Fruit fly (Drosophila melanogaster) whole organism, prepupa: ENCODE results near the gene moody.

Experiments used
- Blimp-1 ChIP-seq: fragments of 200-800 bp; sonication (Bioruptor generic); optimal IDR thresholded peaks from 3 replicates; lab custom pipeline; 2017; ENCODE audit warnings: missing biosample characterization, missing genetic modification characterization, mild to moderate bottlenecking, moderate library complexity, missing genetic modification reagents
- CG10631 ChIP-seq: fragments of 200-800 bp; sonication (Bioruptor generic); optimal IDR thresholded peaks from 2 replicates; lab custom pipeline; 2016; ENCODE audit warnings: missing biosample characterization, missing genetic modification characterization
- CG10669 ChIP-seq: fragments of 200-800 bp; sonication (Bioruptor generic); optimal IDR thresholded peaks from 3 replicates; lab custom pipeline; 2018; ENCODE audit warnings: missing biosample characterization, mild to moderate bottlenecking, missing genetic modification characterization, moderate library complexity
- CG11762 ChIP-seq: fragments of 200-800 bp; sonication (Bioruptor generic); optimal IDR thresholded peaks from 3 replicates; lab custom pipeline; 2016; ENCODE audit warnings: missing biosample characterization, missing genetic modification characterization; ENCODE audit not compliant: insufficient read depth
- CG11902 ChIP-seq: fragments of 200-800 bp; sonication (Bioruptor generic); optimal IDR thresholded peaks from 3 replicates; lab custom pipeline; 2016; ENCODE audit warnings: missing biosample characterization, missing genetic modification characterization
- CG15336 ChIP-seq: fragments of 200-800 bp; sonication (Bioruptor generic); IDR thresholded peaks from 2 replicates; pipeline ENCODE4 v1.3.6; 2022; ENCODE audit warnings: missing biosample characterization, missing genetic modification characterization
- CG1621 ChIP-seq: fragments of 200-800 bp; sonication (Bioruptor generic); optimal IDR thresholded peaks from 3 replicates; lab custom pipeline; 2018; ENCODE audit warnings: missing biosample characterization, mild to moderate bottlenecking, missing genetic modification characterization
- CG16779 ChIP-seq: fragments of 200-800 bp; sonication (Bioruptor generic); optimal IDR thresholded peaks from 3 replicates; lab custom pipeline; 2017; ENCODE audit warnings: missing biosample characterization, mild to moderate bottlenecking, missing genetic modification characterization
- CG3032 ChIP-seq: fragments of 200-800 bp; optimal IDR thresholded peaks from 2 replicates; lab custom pipeline; 2019; ENCODE audit warnings: missing biosample characterization, mild to moderate bottlenecking, missing genetic modification characterization, moderate library complexity
- CG31627 ChIP-seq: fragments of 200-800 bp; sonication (Bioruptor generic); optimal IDR thresholded peaks from 3 replicates; lab custom pipeline; 2016; ENCODE audit warnings: missing biosample characterization, missing genetic modification characterization
- CG32006 ChIP-seq: fragments of 200-800 bp; sonication (Bioruptor generic); optimal IDR thresholded peaks from 3 replicates; lab custom pipeline; 2017; ENCODE audit warnings: missing biosample characterization, mild to moderate bottlenecking, missing genetic modification characterization
- CG34406 ChIP-seq: fragments of 200-800 bp; sonication (Bioruptor generic); optimal IDR thresholded peaks from 3 replicates; lab custom pipeline; 2016; ENCODE audit warnings: missing biosample characterization, missing genetic modification characterization
- CG3919 ChIP-seq: fragments of 200-800 bp; sonication (Bioruptor generic); optimal IDR thresholded peaks from 3 replicates; lab custom pipeline; 2016; ENCODE audit warnings: missing biosample characterization, missing genetic modification characterization
- CG4318 ChIP-seq: fragments of 200-800 bp; sonication (Bioruptor generic); optimal IDR thresholded peaks from 3 replicates; lab custom pipeline; 2017; ENCODE audit warnings: missing biosample characterization, mild to moderate bottlenecking, missing genetic modification characterization
- CG6163 ChIP-seq: fragments of 200-800 bp; sonication (Bioruptor generic); IDR thresholded peaks from 3 replicates; pipeline ENCODE4 v1.3.6; 2022; ENCODE audit warnings: missing biosample characterization, missing genetic modification characterization
- CG6276 ChIP-seq: fragments of 200-800 bp; sonication (Bioruptor generic); optimal IDR thresholded peaks from 2 replicates; lab custom pipeline; 2017; ENCODE audit warnings: missing biosample characterization, mild to moderate bottlenecking, missing genetic modification characterization
- CG6792 ChIP-seq: fragments of 200-800 bp; sonication (Bioruptor generic); optimal IDR thresholded peaks from 3 replicates; lab custom pipeline; 2016; ENCODE audit warnings: missing biosample characterization, missing genetic modification characterization
- CG6808 ChIP-seq: fragments of 200-800 bp; sonication (Bioruptor generic); optimal IDR thresholded peaks from 3 replicates; lab custom pipeline; 2017; ENCODE audit warnings: missing biosample characterization, missing genetic modification characterization, mild to moderate bottlenecking, moderate library complexity, missing genetic modification reagents
- CG6854 ChIP-seq: fragments of 200-800 bp; sonication (Bioruptor generic); optimal IDR thresholded peaks from 2 replicates; lab custom pipeline; 2017; ENCODE audit warnings: missing biosample characterization, mild to moderate bottlenecking, missing genetic modification characterization
- CG7368 ChIP-seq: fragments of 200-800 bp; sonication (Bioruptor generic); optimal IDR thresholded peaks from 3 replicates; lab custom pipeline; 2016; ENCODE audit warnings: missing biosample characterization, missing genetic modification characterization
- CG8119 ChIP-seq: fragments of 200-800 bp; sonication (Bioruptor generic); IDR thresholded peaks from 3 replicates; pipeline ENCODE4 v1.3.6; 2022; ENCODE audit warnings: missing biosample characterization, missing genetic modification characterization
- CG8319 ChIP-seq: fragments of 200-800 bp; sonication (Bioruptor generic); optimal IDR thresholded peaks from 3 replicates; lab custom pipeline; 2016; ENCODE audit warnings: missing biosample characterization, missing genetic modification characterization
- CG8632 ChIP-seq: fragments of 200-800 bp; sonication (Bioruptor generic); optimal IDR thresholded peaks from 3 replicates; lab custom pipeline; 2016; ENCODE audit warnings: missing biosample characterization, missing genetic modification characterization
- Eip78C ChIP-seq: fragments of 200-800 bp; sonication (Bioruptor generic); peaks from one replicate; lab custom pipeline; 2016; ENCODE audit warnings: missing biosample characterization, missing genetic modification characterization
- Eip93F ChIP-seq: fragments of 200-800 bp; sonication (Bioruptor generic); optimal IDR thresholded peaks from 2 replicates; lab custom pipeline; 2016; ENCODE audit warnings: missing biosample characterization, mild to moderate bottlenecking, missing genetic modification characterization
- Ets21C ChIP-seq: fragments of 200-800 bp; sonication (Bioruptor generic); optimal IDR thresholded peaks from 3 replicates; lab custom pipeline; 2016; ENCODE audit warnings: missing biosample characterization, missing genetic modification characterization
- Ets96B ChIP-seq: fragments of 200-800 bp; optimal IDR thresholded peaks from 2 replicates; lab custom pipeline; 2019; ENCODE audit warnings: missing biosample characterization, mild to moderate bottlenecking, missing genetic modification characterization, moderate library complexity
- Gug ChIP-seq: fragments of 200-800 bp; sonication (Bioruptor generic); IDR thresholded peaks from 2 replicates; pipeline ENCODE4 v1.3.6; 2022; ENCODE audit warnings: missing biosample characterization, missing genetic modification characterization
- Hr38 ChIP-seq: sonication (Bioruptor generic); optimal IDR thresholded peaks from 2 replicates; lab custom pipeline; 2016; ENCODE audit warnings: missing biosample characterization, missing genetic modification characterization
- Hr39 ChIP-seq: fragments of 200-800 bp; sonication (Bioruptor generic); optimal IDR thresholded peaks from 2 replicates; lab custom pipeline; 2016; ENCODE audit warnings: missing biosample characterization, missing genetic modification characterization
- Lpt ChIP-seq: fragments of 200-800 bp; sonication (Bioruptor generic); optimal IDR thresholded peaks from 3 replicates; lab custom pipeline; 2016; ENCODE audit warnings: missing biosample characterization, missing genetic modification characterization
- Met ChIP-seq: fragments of 200-800 bp; sonication (Bioruptor generic); optimal IDR thresholded peaks from 3 replicates; lab custom pipeline; 2016; ENCODE audit warnings: missing biosample characterization, missing genetic modification characterization
- Smox ChIP-seq: fragments of 200-800 bp; sonication (Bioruptor generic); optimal IDR thresholded peaks from 3 replicates; lab custom pipeline; 2016; ENCODE audit warnings: missing biosample characterization, missing genetic modification characterization
- Sox102F ChIP-seq: fragments of 200-800 bp; sonication (Bioruptor generic); optimal IDR thresholded peaks from 2 replicates; lab custom pipeline; 2016; ENCODE audit warnings: missing biosample characterization, mild to moderate bottlenecking, missing genetic modification characterization
- achi ChIP-seq: fragments of 200-800 bp; sonication (Bioruptor generic); optimal IDR thresholded peaks from 3 replicates; lab custom pipeline; 2016; ENCODE audit warnings: missing biosample characterization, missing genetic modification characterization
- acj6 ChIP-seq: fragments of 200-800 bp; sonication (Bioruptor generic); optimal IDR thresholded peaks from 3 replicates; lab custom pipeline; 2016; ENCODE audit warnings: missing biosample characterization, missing genetic modification characterization
- cyc ChIP-seq: fragments of 200-800 bp; sonication (Bioruptor generic); optimal IDR thresholded peaks from 3 replicates; lab custom pipeline; 2016; ENCODE audit warnings: missing biosample characterization, missing genetic modification characterization
- dac ChIP-seq: fragments of 200-800 bp; sonication (Bioruptor generic); optimal IDR thresholded peaks from 2 replicates; lab custom pipeline; 2017; ENCODE audit warnings: missing biosample characterization, mild to moderate bottlenecking, missing genetic modification characterization
- dsx ChIP-seq: fragments of 200-800 bp; optimal IDR thresholded peaks from 3 replicates; lab custom pipeline; 2019; ENCODE audit warnings: missing biosample characterization, mild to moderate bottlenecking, missing genetic modification characterization, moderate library complexity; ENCODE audit not compliant: poor library complexity, severe bottlenecking
- eg ChIP-seq: fragments of 200-800 bp; sonication (Bioruptor generic); IDR thresholded peaks from 3 replicates; pipeline ENCODE4 v1.3.6; 2022; ENCODE audit warnings: missing biosample characterization, missing genetic modification characterization
- esn ChIP-seq: fragments of 200-800 bp; sonication (Bioruptor generic); optimal IDR thresholded peaks from 2 replicates; lab custom pipeline; 2016; ENCODE audit warnings: missing biosample characterization, mild to moderate bottlenecking, missing genetic modification characterization, moderate library complexity
- fd59A ChIP-seq: fragments of 200-800 bp; sonication (Bioruptor generic); optimal IDR thresholded peaks from 2 replicates; lab custom pipeline; 2017; ENCODE audit warnings: missing biosample characterization, mild to moderate bottlenecking, missing genetic modification characterization, missing genetic modification reagents
- fd85E ChIP-seq: fragments of 200-800 bp; sonication (Bioruptor generic); optimal IDR thresholded peaks from 3 replicates; lab custom pipeline; 2016; ENCODE audit warnings: missing biosample characterization, missing genetic modification characterization
- fkh ChIP-seq: fragments of 200-800 bp; sonication (Bioruptor generic); optimal IDR thresholded peaks from 3 replicates; lab custom pipeline; 2017; ENCODE audit warnings: missing biosample characterization, mild to moderate bottlenecking, missing genetic modification characterization, moderate library complexity
- lz ChIP-seq: fragments of 200-800 bp; sonication (Bioruptor generic); optimal IDR thresholded peaks from 3 replicates; lab custom pipeline; 2016; ENCODE audit warnings: missing biosample characterization, missing genetic modification characterization
- pdm3 ChIP-seq: fragments of 200-800 bp; sonication (Bioruptor generic); optimal IDR thresholded peaks from 3 replicates; lab custom pipeline; 2016; ENCODE audit warnings: missing biosample characterization, missing genetic modification characterization
- salr ChIP-seq, 2 experiments: fragments of 200-800 bp; sonication (Bioruptor generic); optimal IDR thresholded peaks; 3 replicates each; lab custom pipeline; 2016 to 2018; ENCODE audit warnings: missing biosample characterization in 2 of 2, missing genetic modification characterization in 2 of 2, mild to moderate bottlenecking in 1 of 2
- spab ChIP-seq: fragments of 200-800 bp; sonication (Bioruptor generic); optimal IDR thresholded peaks from 2 replicates; lab custom pipeline; 2017; ENCODE audit warnings: missing biosample characterization, mild to moderate bottlenecking, missing genetic modification characterization, missing genetic modification reagents
- ss ChIP-seq, 2 experiments: fragments of 200-800 bp; sonication (Bioruptor generic); optimal IDR thresholded peaks; 2 replicates in 1 of 2; 3 replicates in 1 of 2; lab custom pipeline; 2017 to 2018; ENCODE audit warnings: mild to moderate bottlenecking in 2 of 2, missing biosample characterization in 2 of 2, missing genetic modification characterization in 2 of 2, moderate library complexity in 1 of 2
- topi ChIP-seq: fragments of 200-800 bp; sonication (Bioruptor generic); optimal IDR thresholded peaks from 3 replicates; lab custom pipeline; 2016; ENCODE audit warnings: missing biosample characterization, missing genetic modification characterization
- vri ChIP-seq: fragments of 200-800 bp; sonication (Bioruptor generic); optimal IDR thresholded peaks from 3 replicates; lab custom pipeline; 2016; ENCODE audit warnings: missing biosample characterization, mild to moderate bottlenecking, missing genetic modification characterization

moody gene

dm6 chrX:2009453-2010009 lies 40.4 kb downstream of the moody start:
- TF ChIP-seq dac (GFP tag; lab: Kevin White, UChicago) (peak; percentile 60), lz (GFP tag; lab: Kevin White, UChicago) (peak; percentile 81), cyc (peak; percentile 49), esn (GFP tag; lab: Kevin White, UChicago) (peak; percentile 83), Sox102F (GFP tag; lab: Kevin White, UChicago) (peak; percentile 67), CG3919 (GFP tag; lab: Kevin White, UChicago) (peak; percentile 63), fkh (GFP tag; lab: Kevin White, UChicago) (peak; percentile 31), CG8319 (GFP tag; lab: Kevin White, UChicago) (peak; percentile 50), Ets21C (GFP tag; lab: Kevin White, UChicago) (peak; percentile 79), Hr39 (GFP tag; lab: Kevin White, UChicago) (peak; percentile 79), CG4318 (peak; percentile 75), acj6 (GFP tag; lab: Kevin White, UChicago) (peak; percentile 65), CG11902 (peak; percentile 56), CG6808 (GFP tag; lab: Kevin White, UChicago) (no peak), CG16779 (tag; lab: Kevin White, UChicago) (no peak), pdm3 (GFP tag; lab: Kevin White, UChicago) (peak; percentile 82), spab (peak; percentile 37), CG6854 (GFP tag; lab: Kevin White, UChicago) (no peak), CG7368 (peak; percentile 7), CG6276 (GFP tag; lab: Kevin White, UChicago) (peak; percentile 67), Ets96B (peak; percentile 61), CG6163 (GFP tag; lab: Robert Waterston, UW) (peak; percentile 50), Met (GFP tag; lab: Kevin White, UChicago) (peak; percentile 68), CG15336 (peak; percentile 52), ss (GFP tag; optimal IDR thresholded peaks at IDR 0.05; lab: Kevin White, UChicago) (peak in 1 of 2 experiments; percentile 60), topi (GFP tag; lab: Kevin White, UChicago) (peak; percentile 81), vri (GFP tag; lab: Kevin White, UChicago) (peak; percentile 18), CG8632 (GFP tag; lab: Kevin White, UChicago) (peak; percentile 64), dsx (GFP tag; lab: Kevin White, UChicago) (peak; percentile 44), CG34406 (peak; percentile 57), fd59A (GFP tag; lab: Kevin White, UChicago) (peak; percentile 38), CG1621 (no peak), Lpt (GFP tag; lab: Kevin White, UChicago) (peak; percentile 53), CG31627 (GFP tag; lab: Kevin White, UChicago) (peak; percentile 71), CG10669 (GFP tag; lab: Kevin White, UChicago) (peak; percentile 63), fd85E (GFP tag; lab: Kevin White, UChicago) (no peak), CG11762 (peak; percentile 63), Gug (GFP tag; lab: Robert Waterston, UW) (peak; percentile 41; the same call in 1 of the 2 replicates), CG6792 (GFP tag; lab: Kevin White, UChicago) (peak; percentile 61), Eip93F (GFP tag; lab: Kevin White, UChicago) (peak; percentile 74), Blimp-1 (GFP tag; lab: Kevin White, UChicago) (peak; percentile 42), achi (peak; percentile 65), CG8119 (GFP tag; lab: Robert Waterston, UW) (peak; percentile 59; the same call in 2 of the 3 replicates), Smox (peak; percentile 75), Hr38 (GFP tag; lab: Kevin White, UChicago) (no peak), CG10631 (GFP tag; lab: Kevin White, UChicago) (peak; percentile 77), salr (GFP tag; optimal IDR thresholded peaks at IDR 0.05; lab: Kevin White, UChicago) (peak; percentile 13 to 80), CG32006 (GFP tag; lab: Kevin White, UChicago) (peak; percentile 89), Eip78C (peak; percentile 90), CG3032 (tag; lab: Kevin White, UChicago) (peak; percentile 76), eg (GFP tag; lab: Robert Waterston, UW) (peak; percentile 64)
